Worm (Caenorhabditis elegans) whole organism, young adult: ENCODE results near the gene ifa-4.

Experiments
- C06A6.2 ChIP-seq: fragments of 200-800 bp; sonication (Bioruptor generic); conservative IDR thresholded peaks from 2 replicates; pipeline ENCODE4 v1.3.6; 2022; ENCODE audit warnings: missing genetic modification characterization, missing compliant biosample characterization
- F22D6.2 ChIP-seq: sonication (generic microtip); optimal IDR thresholded peaks from 2 replicates; lab custom pipeline; 2016; ENCODE audit warnings: mild to moderate bottlenecking, missing genetic modification characterization, missing compliant biosample characterization
- F55B11.4 ChIP-seq: sonication (generic microtip); optimal IDR thresholded peaks from 2 replicates; lab custom pipeline; 2016; ENCODE audit warnings: missing compliant biosample characterization, missing genetic modification characterization, borderline replicate concordance; ENCODE audit not compliant: insufficient read depth
- K12H6.12 ChIP-seq: fragments of 200-800 bp; sonication (Bioruptor generic); optimal IDR thresholded peaks from 2 replicates; lab custom pipeline; 2018; ENCODE audit warnings: mild to moderate bottlenecking, missing genetic modification characterization, missing compliant biosample characterization
- Y53F4B.3 ChIP-seq: fragments of 200-800 bp; sonication (Bioruptor generic); IDR thresholded peaks from 2 replicates; pipeline ENCODE4 v1.3.6; 2022; ENCODE audit warnings: missing genetic modification reagents, missing genetic modification characterization, missing compliant biosample characterization
- atf-7 ChIP-seq: sonication (generic microtip); optimal IDR thresholded peaks from 2 replicates; lab custom pipeline; 2017; ENCODE audit warnings: mild to moderate bottlenecking, missing genetic modification characterization, missing compliant biosample characterization
- attf-5 ChIP-seq: fragments of 200-800 bp; sonication (Bioruptor generic); optimal IDR thresholded peaks from 2 replicates; lab custom pipeline; 2018; ENCODE audit warnings: mild to moderate bottlenecking, missing genetic modification characterization, missing compliant biosample characterization
- ccch-3 ChIP-seq: fragments of 200-800 bp; sonication (Bioruptor generic); optimal IDR thresholded peaks from 2 replicates; lab custom pipeline; 2018; ENCODE audit warnings: mild to moderate bottlenecking, missing genetic modification characterization, missing compliant biosample characterization
- cebp-1 ChIP-seq, 2 experiments: fragments of 200-800 bp in 1 of 2; sonication (Bioruptor generic) in 1 of 2; sonication (generic microtip) in 1 of 2; IDR thresholded peaks in 1 of 2; optimal IDR thresholded peaks in 1 of 2; 2 replicates each; pipeline versions ENCODE4 v1.3.6 to Lab custom; 2017 to 2022; ENCODE audit warnings: missing compliant biosample characterization in 2 of 2, missing genetic modification characterization in 2 of 2, mild to moderate bottlenecking in 1 of 2, missing genetic modification reagents in 1 of 2, moderate library complexity in 1 of 2
- ceh-27 ChIP-seq: fragments of 200-800 bp; sonication (Bioruptor generic); optimal IDR thresholded peaks from 2 replicates; lab custom pipeline; 2018; ENCODE audit warnings: mild to moderate bottlenecking, missing genetic modification characterization, moderate library complexity, missing compliant biosample characterization
- ceh-40 ChIP-seq: fragments of 200-800 bp; sonication (Bioruptor generic); IDR thresholded peaks from 2 replicates; pipeline ENCODE4 v1.3.6; 2022; ENCODE audit warnings: missing genetic modification characterization, missing compliant biosample characterization
- ceh-79 ChIP-seq: sonication (generic microtip); optimal IDR thresholded peaks from 2 replicates; lab custom pipeline; 2017; ENCODE audit warnings: mild to moderate bottlenecking, missing genetic modification characterization, missing compliant biosample characterization
- ceh-91 ChIP-seq: fragments of 200-800 bp; sonication (Bioruptor generic); IDR thresholded peaks from 2 replicates; pipeline ENCODE4 v1.3.6; 2022; ENCODE audit warnings: missing genetic modification reagents, missing genetic modification characterization, missing compliant biosample characterization
- chd-7 ChIP-seq: sonication (generic microtip); optimal IDR thresholded peaks from 2 replicates; lab custom pipeline; 2016; ENCODE audit warnings: mild to moderate bottlenecking, missing genetic modification characterization, moderate library complexity, missing compliant biosample characterization
- die-1 ChIP-seq: sonication (generic microtip); optimal IDR thresholded peaks from 2 replicates; lab custom pipeline; 2016; ENCODE audit warnings: missing genotype, mild to moderate bottlenecking, missing genetic modification characterization, missing compliant biosample characterization
- egrh-3 ChIP-seq: fragments of 200-800 bp; sonication (Bioruptor generic); IDR thresholded peaks from 2 replicates; pipeline ENCODE4 v1.3.6; 2022; ENCODE audit warnings: missing genetic modification reagents, missing genetic modification characterization, missing compliant biosample characterization
- gei-17 ChIP-seq: fragments of 200-800 bp; sonication (Bioruptor generic); optimal IDR thresholded peaks from 2 replicates; lab custom pipeline; 2018; ENCODE audit warnings: mild to moderate bottlenecking, missing genetic modification characterization, missing compliant biosample characterization
- hlh-12 ChIP-seq: sonication (generic microtip); optimal IDR thresholded peaks from 2 replicates; lab custom pipeline; 2016; ENCODE audit warnings: missing genetic modification characterization, missing compliant biosample characterization
- hmg-1.2 ChIP-seq: fragments of 200-800 bp; sonication (Bioruptor generic); IDR thresholded peaks from 2 replicates; pipeline ENCODE4 v1.3.6; 2022; ENCODE audit warnings: missing genetic modification reagents, missing genetic modification characterization, missing compliant biosample characterization
- lag-1 ChIP-seq: fragments of 200-800 bp; sonication (Bioruptor generic); IDR thresholded peaks from 2 replicates; pipeline ENCODE4 v1.3.6; 2022; ENCODE audit warnings: missing genetic modification reagents, missing genetic modification characterization, missing compliant biosample characterization
- let-526 ChIP-seq: fragments of 200-800 bp; sonication (Bioruptor generic); IDR thresholded peaks from 2 replicates; pipeline ENCODE4 v1.3.6; 2022; ENCODE audit warnings: missing genetic modification reagents, missing genetic modification characterization, missing compliant biosample characterization
- let-607 ChIP-seq, 2 experiments: fragments of 200-800 bp in 1 of 2; sonication (Bioruptor generic) in 1 of 2; sonication (generic microtip) in 1 of 2; optimal IDR thresholded peaks; 2 replicates each; lab custom pipeline; 2016 to 2018; ENCODE audit warnings: mild to moderate bottlenecking in 2 of 2, missing compliant biosample characterization in 2 of 2, missing genetic modification characterization in 2 of 2, moderate library complexity in 2 of 2, missing genotype in 1 of 2
- lin-35 ChIP-seq, 3 experiments: fragments of 150-350 bp in 2 of 3; sonication (generic microtip) in 1 of 3; optimal IDR thresholded peaks; 2 replicates each; lab custom pipeline; 2014 to 2018; ENCODE audit warnings: missing biosample characterization in 3 of 3, missing genetic modification characterization in 3 of 3, missing genetic modification reagents in 3 of 3
- lin-40 ChIP-seq: sonication (generic microtip); optimal IDR thresholded peaks from 2 replicates; lab custom pipeline; 2016; ENCODE audit warnings: missing genetic modification characterization, mild to moderate bottlenecking, missing compliant biosample characterization, missing genotype, missing genetic modification reagents
- lsl-1 ChIP-seq: fragments of 200-800 bp; sonication (Bioruptor generic); optimal IDR thresholded peaks from 2 replicates; lab custom pipeline; 2018; ENCODE audit warnings: mild to moderate bottlenecking, missing genetic modification characterization, moderate library complexity, missing compliant biosample characterization
- madf-3 ChIP-seq: fragments of 200-800 bp; sonication (Bioruptor generic); IDR thresholded peaks from 2 replicates; pipeline ENCODE4 v1.3.6; 2022; ENCODE audit warnings: missing genetic modification reagents, missing genetic modification characterization, missing compliant biosample characterization
- mcd-1 ChIP-seq: fragments of 200-800 bp; sonication (Bioruptor generic); IDR thresholded peaks from 2 replicates; pipeline ENCODE4 v1.3.6; 2022; ENCODE audit warnings: missing genetic modification reagents, missing genetic modification characterization, missing compliant biosample characterization
- mes-4 ChIP-seq: sonication (generic microtip); optimal IDR thresholded peaks from 2 replicates; lab custom pipeline; 2016; ENCODE audit warnings: missing genotype, missing genetic modification characterization, missing compliant biosample characterization
- nfyb-1 ChIP-seq: fragments of 200-800 bp; sonication (Bioruptor generic); IDR thresholded peaks from 2 replicates; pipeline ENCODE4 v1.3.6; 2022; ENCODE audit warnings: missing genetic modification reagents, missing genetic modification characterization, missing compliant biosample characterization
- nhr-27 ChIP-seq: fragments of 200-800 bp; sonication (Bioruptor generic); optimal IDR thresholded peaks from 2 replicates; lab custom pipeline; 2018; ENCODE audit warnings: mild to moderate bottlenecking, missing genetic modification characterization, moderate library complexity, missing compliant biosample characterization
- pbrm-1 ChIP-seq: fragments of 200-800 bp; sonication (Bioruptor generic); IDR thresholded peaks from 2 replicates; pipeline ENCODE4 v1.3.6; 2022; ENCODE audit warnings: missing genetic modification reagents, missing genetic modification characterization, missing compliant biosample characterization
- rcor-1 ChIP-seq: fragments of 200-800 bp; sonication (Bioruptor generic); IDR thresholded peaks from 2 replicates; pipeline ENCODE4 v1.3.6; 2022; ENCODE audit warnings: missing genetic modification reagents, missing genetic modification characterization, missing compliant biosample characterization
- somi-1 ChIP-seq: fragments of 200-800 bp; sonication (Bioruptor generic); optimal IDR thresholded peaks from 2 replicates; lab custom pipeline; 2018; ENCODE audit warnings: mild to moderate bottlenecking, missing genetic modification characterization, missing compliant biosample characterization
- tbp1 ChIP-seq: fragments of 200-800 bp; sonication (Bioruptor generic); optimal IDR thresholded peaks from 2 replicates; lab custom pipeline; 2018; ENCODE audit warnings: mild to moderate bottlenecking, missing genetic modification characterization, missing compliant biosample characterization
- unc-62 ChIP-seq: fragments of 150-350 bp; optimal IDR thresholded peaks from 2 replicates; lab custom pipeline; 2014; ENCODE audit warnings: missing biosample characterization, missing genetic modification reagents, missing genetic modification characterization
- zfh-2 ChIP-seq: fragments of 200-800 bp; sonication (Bioruptor generic); conservative IDR thresholded peaks from 2 replicates; pipeline ENCODE4 v1.3.6; 2022; ENCODE audit warnings: missing genetic modification reagents, missing genetic modification characterization, missing compliant biosample characterization
- ztf-26 ChIP-seq: sonication (generic microtip); optimal IDR thresholded peaks from 2 replicates; lab custom pipeline; 2017; ENCODE audit warnings: missing genetic modification characterization, missing compliant biosample characterization
- ztf-3 ChIP-seq: fragments of 200-800 bp; sonication (Bioruptor generic); optimal IDR thresholded peaks from 2 replicates; lab custom pipeline; 2018; ENCODE audit warnings: mild to moderate bottlenecking, missing genetic modification characterization, missing compliant biosample characterization
- ztf-6 ChIP-seq: fragments of 200-800 bp; sonication (Bioruptor generic); IDR thresholded peaks from 2 replicates; pipeline ENCODE4 v1.3.6; 2022; ENCODE audit warnings: missing genetic modification reagents, missing genetic modification characterization, missing compliant biosample characterization

ifa-4 gene

DNA sequence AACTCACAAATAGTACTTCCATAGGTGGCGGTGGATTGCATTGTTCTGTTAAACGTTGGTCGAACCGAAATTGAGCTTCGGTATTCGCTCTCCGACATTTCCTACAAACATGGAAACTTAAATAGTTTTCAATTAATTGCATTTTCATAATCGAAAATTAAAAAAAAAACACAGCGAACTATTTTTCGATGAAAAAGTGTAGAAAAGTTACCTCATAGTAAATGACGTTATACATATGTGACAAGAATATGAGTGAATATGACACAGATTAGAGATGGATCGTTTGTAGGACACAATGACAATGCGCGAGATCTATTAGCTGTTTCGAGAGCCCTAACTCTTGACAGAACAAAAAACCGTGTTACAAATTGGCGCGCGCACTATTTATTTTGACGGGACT lies at the start of gene ifa-4:
TSS of gene ifa-4 (minus strand) at position 101 of the 400 bp plus-strand sequence.
- TF ChIP-seq rcor-1 (GFP tag; lab: Robert Waterston, UW): no peak
- TF ChIP-seq lag-1 (GFP tag; lab: Robert Waterston, UW): no peak
- no peak for TF ChIP-seq nhr-27 (tag; lab: Kevin White, UChicago)
- TF ChIP-seq ceh-40 (GFP tag; lab: Robert Waterston, UW): no peak
- no peak for TF ChIP-seq ccch-3 (GFP tag; lab: Kevin White, UChicago)
- TF ChIP-seq F55B11.4 (tag; lab: Kevin White, UChicago): no peak
- TF ChIP-seq ceh-91 (GFP tag; lab: Robert Waterston, UW): no peak
- TF ChIP-seq lsl-1 (GFP tag; lab: Kevin White, UChicago): no peak
- no peak for TF ChIP-seq hlh-12 (tag; lab: Kevin White, UChicago)
- no peak for TF ChIP-seq Y53F4B.3 (GFP tag; lab: Robert Waterston, UW)
- no peak for TF ChIP-seq lin-40 (tag; lab: Kevin White, UChicago)
- no peak for TF ChIP-seq pbrm-1

DNA sequence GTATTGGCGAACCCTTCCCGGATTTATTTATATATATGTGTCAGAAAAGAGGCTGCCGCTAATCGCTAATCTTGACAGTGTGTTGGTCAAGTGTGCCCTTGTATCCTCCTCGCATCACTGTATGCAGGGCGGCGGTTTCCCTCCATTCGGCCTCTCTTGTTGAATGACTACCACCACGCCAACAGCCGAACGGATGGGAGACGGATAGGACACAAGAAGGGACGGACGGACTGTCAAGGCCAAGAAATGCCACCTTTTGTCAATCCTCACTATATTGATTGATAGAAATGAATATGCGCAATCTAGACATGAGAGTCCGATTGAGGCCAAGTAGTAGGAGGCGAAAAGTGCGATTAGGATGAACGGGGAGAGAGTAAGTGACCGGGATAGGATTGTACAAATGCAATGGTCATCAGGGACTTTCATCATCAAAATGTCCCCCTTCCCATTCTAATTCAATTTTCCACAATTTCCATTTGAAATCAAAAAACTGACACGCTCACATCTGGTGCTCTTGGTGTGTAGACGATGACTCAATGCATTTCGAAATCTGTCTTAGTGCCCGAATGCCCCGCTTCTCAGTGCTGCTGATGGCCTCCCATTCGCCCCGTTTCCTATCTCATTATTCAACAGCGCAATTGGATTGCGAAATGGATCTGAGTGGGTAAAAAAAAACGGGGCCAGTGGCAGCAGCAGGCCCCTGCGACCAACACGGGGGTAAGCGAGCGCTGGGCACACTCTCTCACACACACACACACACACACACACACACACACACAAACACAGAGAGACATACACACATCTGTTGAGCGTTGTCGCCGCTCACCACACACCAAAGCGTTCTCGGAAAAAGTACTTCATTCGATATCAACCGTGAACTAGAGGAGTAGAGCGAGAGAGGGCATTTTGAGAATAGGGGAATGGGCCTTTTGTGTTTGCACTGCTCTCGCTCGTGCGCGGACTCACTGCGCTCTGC lies 46.2 kb upstream of the ifa-4 start:
- TF ChIP-seq ceh-40 (GFP tag; lab: Robert Waterston, UW): no peak
- TF ChIP-seq let-526 (GFP tag; lab: Robert Waterston, UW): 0 out of 2 replicates have a peak, but pooled peaks have one; percentile 39
- TF ChIP-seq mes-4 (tag; lab: Kevin White, UChicago): no peak
- TF ChIP-seq K12H6.12 (tag; lab: Kevin White, UChicago): peak; percentile 75
- TF ChIP-seq ceh-27 (GFP tag; lab: Kevin White, UChicago): peak; percentile 65
- peak; percentile 5 for TF ChIP-seq chd-7 (tag; lab: Kevin White, UChicago)
- TF ChIP-seq ztf-6 (GFP tag; lab: Robert Waterston, UW): no peak
- peak; percentile 28 for TF ChIP-seq tbp1 (GFP tag; lab: Kevin White, UChicago)
- TF ChIP-seq nfyb-1: peak; percentile 58
- peak; percentile 64; the same call in 1 of the 2 replicates for TF ChIP-seq hmg-1.2 (GFP tag; lab: Robert Waterston, UW)
- TF ChIP-seq lin-40 (tag; lab: Kevin White, UChicago): peak; percentile 42
- 0 out of 2 replicates have a peak, but pooled peaks have one; percentile 12 for TF ChIP-seq C06A6.2 (GFP tag; lab: Robert Waterston, UW)
- TF ChIP-seq gei-17 (GFP tag; lab: Kevin White, UChicago): no peak
- TF ChIP-seq ztf-26 (tag; lab: Kevin White, UChicago): no peak
- peak; percentile 41 for TF ChIP-seq somi-1 (GFP tag; lab: Kevin White, UChicago)
- peak; percentile 18 for TF ChIP-seq die-1 (tag; lab: Kevin White, UChicago)
- no peak for TF ChIP-seq atf-7 (tag; lab: Kevin White, UChicago)
- 0 out of 2 replicates have a peak, but pooled peaks have one; percentile 19 for TF ChIP-seq madf-3 (GFP tag; lab: Robert Waterston, UW)
- peak; percentile 24; the same call in 1 of the 2 replicates for TF ChIP-seq egrh-3 (GFP tag; lab: Robert Waterston, UW)
- TF ChIP-seq let-607 (tag; optimal IDR thresholded peaks at IDR 0.05; lab: Kevin White, UChicago): no peak
- peak; percentile 4 for TF ChIP-seq ztf-3 (GFP tag; lab: Kevin White, UChicago)
- no peak for TF ChIP-seq attf-5 (GFP tag; lab: Kevin White, UChicago)
- TF ChIP-seq ceh-79 (tag; lab: Kevin White, UChicago): no peak
- TF ChIP-seq lin-35 (GFP tag; optimal IDR thresholded peaks at IDR 0.05; lab: Kevin White, UChicago): no peak
- TF ChIP-seq cebp-1 (GFP tag; IDR thresholded peaks at IDR 0.05; lab: Robert Waterston, UW): peak; percentile 82
- peak; percentile 98 for TF ChIP-seq cebp-1 (tag; optimal IDR thresholded peaks at IDR 0.05; lab: Kevin White, UChicago)
- TF ChIP-seq F22D6.2 (tag; lab: Kevin White, UChicago): no peak
- peak; percentile 27 for TF ChIP-seq unc-62 (GFP tag; lab: Kevin White, UChicago)
- peak; percentile 89 for TF ChIP-seq zfh-2
- 0 out of 2 replicates have a peak, but pooled peaks have one; percentile 41 for TF ChIP-seq mcd-1 (GFP tag; lab: Robert Waterston, UW)
